Worm (Caenorhabditis elegans): ENCODE results near the gene C31B8.7.

The C31B8.7 gene

DNA sequence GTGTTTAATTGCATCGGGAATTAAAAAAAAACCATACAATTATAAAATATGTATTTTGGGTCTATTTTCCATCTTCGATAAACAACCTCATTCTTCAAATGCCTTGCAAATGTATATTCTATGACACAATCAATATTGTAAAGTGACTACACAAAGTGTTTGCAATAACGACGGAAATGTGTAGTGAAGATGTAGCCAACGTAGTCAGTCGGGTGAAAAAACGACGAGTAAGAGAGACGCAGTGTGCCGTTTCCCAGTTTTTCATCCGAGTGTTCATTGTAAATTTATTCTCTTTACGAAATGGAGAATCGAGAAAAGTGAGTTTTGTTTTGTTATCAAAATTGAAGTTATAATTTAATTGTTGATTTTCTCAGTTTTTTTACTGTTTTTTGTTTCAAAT, 11.2 kb downstream of the C31B8.7 start, which contains the start of gene F37B4.15:
TSS of gene F37B4.15 (plus strand) at position 301 of the 400 bp plus-strand sequence.
- no peak for TF ChIP-seq flt-1 (GFP tag; IDR thresholded peaks at IDR 0.05)
- no peak for TF ChIP-seq T22C8.4 (GFP tag; IDR thresholded peaks at IDR 0.05)
- TF ChIP-seq ztf-29 (GFP tag; IDR thresholded peaks at IDR 0.05), result no peak
- TF ChIP-seq tab-1 (GFP tag; IDR thresholded peaks at IDR 0.05), result no peak
- no peak for TF ChIP-seq ztf-23 (GFP tag; IDR thresholded peaks at IDR 0.05)
- no peak for TF ChIP-seq ref-1 (GFP tag; conservative IDR thresholded peaks at IDR 0.05)
- no peak for TF ChIP-seq cog-1 (tag; optimal IDR thresholded peaks at IDR 0.05)
- no peak for TF ChIP-seq klf-2 (GFP tag; conservative IDR thresholded peaks at IDR 0.05)
- TF ChIP-seq med-1 (GFP tag; optimal IDR thresholded peaks at IDR 0.05; ENCODE audit: insufficient read depth), result no peak

DNA sequence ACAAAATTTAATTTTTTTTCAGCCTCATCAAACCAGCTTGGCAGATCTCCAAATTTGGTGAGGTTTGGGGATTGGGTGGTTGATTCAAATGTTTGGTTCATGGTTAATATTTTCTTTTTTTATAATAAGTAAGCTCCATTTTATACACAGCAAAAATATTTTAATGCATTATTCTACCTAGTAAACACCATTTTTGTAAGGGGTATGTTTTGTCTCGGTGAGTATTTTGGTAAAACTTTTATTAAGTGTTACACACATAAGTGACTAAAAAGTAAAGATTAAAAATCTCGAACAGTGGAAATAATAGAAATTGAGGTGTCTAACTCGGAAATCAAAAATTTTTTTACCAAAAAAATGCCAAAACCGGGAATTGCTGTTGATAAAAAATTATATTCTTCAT, 14.4 kb downstream of the C31B8.7 start, which contains the start of gene srw-4:
TSS of gene srw-4 (minus strand) at position 101 of the 400 bp plus-strand sequence.
- no peak for TF ChIP-seq ref-1 (GFP tag; conservative IDR thresholded peaks at IDR 0.05)
- TF ChIP-seq ztf-23 (GFP tag; IDR thresholded peaks at IDR 0.05), result no peak
- no peak for TF ChIP-seq ztf-29 (GFP tag; IDR thresholded peaks at IDR 0.05)
- no peak for TF ChIP-seq med-1 (GFP tag; optimal IDR thresholded peaks at IDR 0.05; ENCODE audit: insufficient read depth)
- TF ChIP-seq cog-1 (tag; optimal IDR thresholded peaks at IDR 0.05), result no peak
- no peak for TF ChIP-seq tab-1 (GFP tag; IDR thresholded peaks at IDR 0.05)
- no peak for TF ChIP-seq klf-2 (GFP tag; conservative IDR thresholded peaks at IDR 0.05)

DNA sequence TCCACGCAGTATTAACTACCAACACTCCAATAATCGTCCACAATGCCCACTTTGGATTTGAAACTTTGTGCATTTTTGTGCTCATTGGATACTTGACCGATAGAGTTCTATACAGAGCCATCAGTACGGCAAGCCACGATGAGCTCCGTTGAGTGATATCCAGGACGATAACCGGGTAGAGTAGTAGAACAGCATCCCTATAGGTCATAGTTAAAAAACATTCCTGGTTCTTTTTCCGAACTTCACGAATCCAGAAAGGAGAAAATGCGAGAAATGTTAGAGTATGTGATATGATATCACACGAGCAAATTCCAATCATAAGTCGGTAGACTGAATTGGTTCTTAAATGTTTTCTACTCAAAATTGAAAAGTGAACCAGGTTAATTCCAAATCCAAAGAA, 14.9 kb downstream of the C31B8.7 start:
- TF ChIP-seq klf-2 (GFP tag; conservative IDR thresholded peaks at IDR 0.05), result no peak
- no peak for TF ChIP-seq ztf-29 (GFP tag; IDR thresholded peaks at IDR 0.05)
- no peak for TF ChIP-seq T22C8.4 (GFP tag; IDR thresholded peaks at IDR 0.05)
- TF ChIP-seq ztf-23 (GFP tag; IDR thresholded peaks at IDR 0.05), result no peak
- TF ChIP-seq flt-1 (GFP tag; IDR thresholded peaks at IDR 0.05), result no peak
- no peak for TF ChIP-seq ref-1 (GFP tag; conservative IDR thresholded peaks at IDR 0.05)
- no peak for TF ChIP-seq cog-1 (tag; optimal IDR thresholded peaks at IDR 0.05)
- TF ChIP-seq med-1 (GFP tag; optimal IDR thresholded peaks at IDR 0.05; ENCODE audit: insufficient read depth), result no peak
- no peak for TF ChIP-seq tab-1 (GFP tag; IDR thresholded peaks at IDR 0.05)

DNA sequence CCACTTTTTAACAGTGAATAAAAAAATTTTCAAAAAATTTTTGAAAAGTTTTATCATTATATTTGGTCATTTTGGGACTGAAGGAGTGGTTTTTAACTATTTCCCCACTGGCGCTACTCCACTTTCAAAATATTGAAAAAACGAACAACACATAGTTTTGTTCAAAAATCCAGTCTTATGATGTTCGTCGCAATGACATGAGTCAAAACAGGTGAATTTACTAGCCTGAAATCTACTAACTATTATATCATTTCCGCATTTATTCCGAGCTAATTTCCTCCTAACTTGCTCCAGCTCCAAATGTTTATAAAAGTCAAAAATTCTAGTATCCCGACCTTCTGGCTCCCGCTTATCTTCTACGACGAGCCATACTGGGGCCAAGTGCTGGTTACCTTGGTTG, 18.7 kb downstream of the C31B8.7 start, which contains the start of gene sre-24:
TSS of gene sre-24 (plus strand) at position 301 of the 400 bp plus-strand sequence.
- TF ChIP-seq ztf-29 (GFP tag; IDR thresholded peaks at IDR 0.05) (no peak), med-1 (GFP tag; optimal IDR thresholded peaks at IDR 0.05; ENCODE audit: insufficient read depth) (no peak), klf-2 (GFP tag; conservative IDR thresholded peaks at IDR 0.05) (no peak), tab-1 (GFP tag; IDR thresholded peaks at IDR 0.05) (no peak), ztf-23 (GFP tag; IDR thresholded peaks at IDR 0.05) (no peak), ref-1 (GFP tag; conservative IDR thresholded peaks at IDR 0.05) (no peak), cog-1 (tag; optimal IDR thresholded peaks at IDR 0.05) (no peak)

DNA sequence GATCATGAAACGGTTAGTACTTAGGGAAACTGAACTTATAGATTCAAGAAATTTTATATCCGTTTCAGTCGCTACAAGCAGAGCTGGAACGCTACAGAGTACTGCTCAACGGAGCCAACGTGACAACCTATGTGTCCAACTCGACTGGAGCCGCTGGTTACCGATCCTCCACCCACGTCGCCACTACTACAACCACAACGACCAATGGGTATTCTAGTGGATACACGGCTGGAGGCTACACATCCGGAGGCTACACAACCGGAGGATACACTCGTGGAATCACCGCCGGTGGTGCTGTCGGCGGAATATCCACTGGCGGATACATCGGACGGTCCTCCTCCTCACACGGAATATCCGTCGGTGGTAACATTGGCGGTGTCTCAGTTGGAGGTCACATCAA, 20.0 kb downstream of the C31B8.7 start:
- TF ChIP-seq ref-1 (GFP tag; conservative IDR thresholded peaks at IDR 0.05) (no peak), med-1 (GFP tag; optimal IDR thresholded peaks at IDR 0.05; ENCODE audit: insufficient read depth) (no peak), flt-1 (GFP tag; IDR thresholded peaks at IDR 0.05) (no peak), cog-1 (tag; optimal IDR thresholded peaks at IDR 0.05) (no peak), tab-1 (GFP tag; IDR thresholded peaks at IDR 0.05) (no peak), ztf-23 (GFP tag; IDR thresholded peaks at IDR 0.05) (no peak), ztf-29 (GFP tag; IDR thresholded peaks at IDR 0.05) (no peak), T22C8.4 (GFP tag; IDR thresholded peaks at IDR 0.05) (no peak), klf-2 (GFP tag; conservative IDR thresholded peaks at IDR 0.05) (no peak)

DNA sequence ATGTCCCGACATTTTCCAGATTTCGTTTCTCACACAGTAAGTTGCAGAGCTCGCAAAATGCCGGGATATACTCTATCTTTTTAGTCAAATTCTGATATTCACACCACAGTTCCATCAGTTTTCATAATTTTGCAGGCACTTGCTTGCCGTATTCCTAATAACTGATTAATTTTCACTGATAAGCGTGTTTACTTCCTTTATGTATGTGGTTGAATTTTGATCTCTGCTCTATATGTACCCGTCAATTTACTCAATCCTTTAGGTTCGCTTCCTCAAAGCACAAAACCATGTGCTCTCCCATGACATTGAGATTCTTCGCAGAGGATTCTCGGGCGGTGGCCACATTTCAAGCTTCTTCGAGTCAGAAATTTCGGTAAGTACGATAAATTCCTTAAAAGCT, 21.6 kb downstream of the C31B8.7 start:
- TF ChIP-seq cog-1 (tag; optimal IDR thresholded peaks at IDR 0.05), result no peak
- no peak for TF ChIP-seq tab-1 (GFP tag; IDR thresholded peaks at IDR 0.05)
- TF ChIP-seq ref-1 (GFP tag; conservative IDR thresholded peaks at IDR 0.05), result no peak
- no peak for TF ChIP-seq klf-2 (GFP tag; conservative IDR thresholded peaks at IDR 0.05)
- TF ChIP-seq med-1 (GFP tag; optimal IDR thresholded peaks at IDR 0.05; ENCODE audit: insufficient read depth), result no peak
- no peak for TF ChIP-seq flt-1 (GFP tag; IDR thresholded peaks at IDR 0.05)
- no peak for TF ChIP-seq T22C8.4 (GFP tag; IDR thresholded peaks at IDR 0.05)
- no peak for TF ChIP-seq ztf-23 (GFP tag; IDR thresholded peaks at IDR 0.05)
- TF ChIP-seq ztf-29 (GFP tag; IDR thresholded peaks at IDR 0.05), result no peak

DNA sequence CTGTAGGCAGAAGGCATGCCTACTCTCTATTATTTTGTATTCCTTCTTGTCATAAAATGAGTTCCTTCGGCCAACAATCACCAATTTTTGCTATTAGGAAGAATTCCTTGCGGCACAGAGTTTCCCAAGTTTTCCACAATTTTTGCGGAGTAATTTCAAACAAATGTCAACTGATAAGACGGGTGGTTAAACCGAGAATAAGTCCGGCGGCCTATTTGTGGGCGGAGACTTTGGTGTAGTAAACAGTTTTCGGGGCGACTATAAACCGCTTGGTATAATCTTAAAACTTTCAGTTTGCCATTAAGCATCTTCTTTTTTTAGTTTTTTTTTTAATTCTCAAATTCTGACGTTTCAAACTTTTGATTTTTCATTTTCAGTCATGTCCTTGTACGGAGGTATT, 22.1 kb downstream of the C31B8.7 start, which contains the start of gene ifc-1:
TSS of gene ifc-1 (plus strand) at position 378 of the 400 bp plus-strand sequence.
- TF ChIP-seq ztf-23 (GFP tag; IDR thresholded peaks at IDR 0.05), result no peak
- no peak for TF ChIP-seq ref-1 (GFP tag; conservative IDR thresholded peaks at IDR 0.05)
- TF ChIP-seq cog-1 (tag; optimal IDR thresholded peaks at IDR 0.05), result no peak

DNA sequence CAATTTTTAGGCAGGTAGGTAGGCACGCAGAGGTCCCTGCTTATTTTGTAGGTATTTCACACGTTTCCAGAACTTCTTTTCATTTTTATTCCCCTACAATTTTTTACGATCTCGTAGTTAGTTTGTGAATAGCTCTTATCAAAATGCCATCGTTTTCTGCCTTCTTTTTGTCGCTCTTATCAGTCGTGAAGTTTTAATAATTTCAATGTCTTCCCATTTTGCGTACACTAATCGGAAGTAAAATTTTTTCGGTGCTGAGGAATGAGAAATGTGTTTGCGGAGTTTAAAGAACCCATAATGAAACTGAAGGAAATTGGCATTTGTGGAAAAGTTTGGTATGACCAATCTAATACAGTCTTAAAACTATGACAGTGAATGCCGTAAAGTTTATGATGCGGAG, 22.8 kb downstream of the C31B8.7 start:
- no peak for TF ChIP-seq tab-1 (GFP tag; IDR thresholded peaks at IDR 0.05)
- TF ChIP-seq T22C8.4 (GFP tag; IDR thresholded peaks at IDR 0.05), result no peak
- no peak for TF ChIP-seq cog-1 (tag; optimal IDR thresholded peaks at IDR 0.05)
- TF ChIP-seq ref-1 (GFP tag; conservative IDR thresholded peaks at IDR 0.05), result no peak
- TF ChIP-seq klf-2 (GFP tag; conservative IDR thresholded peaks at IDR 0.05), result no peak
- TF ChIP-seq ztf-29 (GFP tag; IDR thresholded peaks at IDR 0.05), result no peak
- no peak for TF ChIP-seq med-1 (GFP tag; optimal IDR thresholded peaks at IDR 0.05; ENCODE audit: insufficient read depth)
- no peak for TF ChIP-seq flt-1 (GFP tag; IDR thresholded peaks at IDR 0.05)
- TF ChIP-seq ztf-23 (GFP tag; IDR thresholded peaks at IDR 0.05), result no peak

DNA sequence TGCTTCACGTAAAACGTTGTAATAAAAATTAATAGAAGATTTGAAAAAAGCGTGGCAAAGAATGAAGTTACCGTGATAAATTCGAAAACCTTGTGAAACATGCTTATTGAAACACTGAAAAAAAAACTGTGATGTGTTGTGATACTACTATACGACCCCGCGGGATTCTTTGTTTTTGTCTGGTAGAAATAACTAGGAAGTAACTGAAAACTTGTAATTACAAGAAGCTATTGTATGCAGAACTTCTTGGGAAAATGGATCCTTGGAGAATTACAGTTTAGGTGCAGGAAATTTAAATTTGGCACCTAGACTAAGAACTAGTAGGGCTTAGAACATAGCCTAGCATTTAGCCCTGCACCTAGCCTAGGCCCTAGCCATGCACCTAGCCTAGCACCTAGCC, 23.3 kb downstream of the C31B8.7 start, which contains the start of gene str-39:
TSS of gene str-39 (minus strand) at position 101 of the 400 bp plus-strand sequence.
- no peak for TF ChIP-seq ztf-29 (GFP tag; IDR thresholded peaks at IDR 0.05)
- no peak for TF ChIP-seq klf-2 (GFP tag; conservative IDR thresholded peaks at IDR 0.05)
- TF ChIP-seq tab-1 (GFP tag; IDR thresholded peaks at IDR 0.05), result no peak
- TF ChIP-seq flt-1 (GFP tag; IDR thresholded peaks at IDR 0.05), result no peak
- TF ChIP-seq med-1 (GFP tag; optimal IDR thresholded peaks at IDR 0.05; ENCODE audit: insufficient read depth), result no peak
- TF ChIP-seq cog-1 (tag; optimal IDR thresholded peaks at IDR 0.05), result no peak

DNA sequence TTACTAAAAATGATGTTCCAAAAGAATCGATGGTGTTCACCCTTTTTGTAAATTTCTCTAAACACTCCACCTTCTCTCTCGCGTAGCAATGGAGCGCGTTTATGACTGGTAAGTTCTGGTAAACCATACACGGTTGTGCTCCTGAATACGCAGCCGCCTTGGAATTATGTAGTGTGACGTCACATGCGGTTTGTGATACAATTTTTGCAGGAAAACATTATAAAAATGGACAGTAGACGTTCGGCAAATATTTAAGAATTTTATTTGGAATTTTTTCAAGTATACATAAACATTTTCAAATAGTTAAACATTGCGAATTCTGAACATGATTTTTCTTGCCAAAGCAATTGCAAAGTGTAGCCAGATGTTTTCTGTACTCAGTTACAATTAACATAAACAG, 25.6 kb downstream of the C31B8.7 start, which contains the start of gene F37B4.10:
TSS of gene F37B4.10 (minus strand) at position 101 of the 400 bp plus-strand sequence.
- TF ChIP-seq med-1 (GFP tag; optimal IDR thresholded peaks at IDR 0.05; ENCODE audit: insufficient read depth) (no peak), ztf-23 (GFP tag; IDR thresholded peaks at IDR 0.05) (no peak), T22C8.4 (GFP tag; IDR thresholded peaks at IDR 0.05) (no peak), klf-2 (GFP tag; conservative IDR thresholded peaks at IDR 0.05) (no peak), ref-1 (GFP tag; conservative IDR thresholded peaks at IDR 0.05) (no peak), tab-1 (GFP tag; IDR thresholded peaks at IDR 0.05) (no peak), ztf-29 (GFP tag; IDR thresholded peaks at IDR 0.05) (no peak), cog-1 (tag; optimal IDR thresholded peaks at IDR 0.05) (no peak), flt-1 (GFP tag; IDR thresholded peaks at IDR 0.05) (no peak)

All from whole organism, midembryonic.